Worm (Caenorhabditis elegans) whole organism, midembryonic: Measurements from ENCODE around the gene F42A9.17.

Source experiments
- cog-1 ChIP-seq: sonication (generic microtip); optimal IDR thresholded peaks from 2 replicates; lab custom pipeline; 2016; ENCODE audit warnings: missing genetic modification characterization, missing compliant biosample characterization
- med-1 ChIP-seq: sonication (generic microtip); optimal IDR thresholded peaks from 2 replicates; lab custom pipeline; 2017; ENCODE audit warnings: missing genetic modification characterization, mild to moderate bottlenecking, missing compliant biosample characterization, antibody characterized with exemption, missing genetic modification reagents; ENCODE audit not compliant: insufficient read depth
- ref-1 ChIP-seq: fragments of 200-800 bp; sonication (Bioruptor generic); conservative IDR thresholded peaks from 2 replicates; pipeline ENCODE4 v1.3.6; 2022; ENCODE audit warnings: missing genetic modification reagents, missing genetic modification characterization, missing compliant biosample characterization
- tab-1 ChIP-seq: fragments of 200-800 bp; sonication (Bioruptor generic); IDR thresholded peaks from 2 replicates; pipeline ENCODE4 v1.3.6; 2022; ENCODE audit warnings: missing genetic modification characterization, missing compliant biosample characterization

DNA sequence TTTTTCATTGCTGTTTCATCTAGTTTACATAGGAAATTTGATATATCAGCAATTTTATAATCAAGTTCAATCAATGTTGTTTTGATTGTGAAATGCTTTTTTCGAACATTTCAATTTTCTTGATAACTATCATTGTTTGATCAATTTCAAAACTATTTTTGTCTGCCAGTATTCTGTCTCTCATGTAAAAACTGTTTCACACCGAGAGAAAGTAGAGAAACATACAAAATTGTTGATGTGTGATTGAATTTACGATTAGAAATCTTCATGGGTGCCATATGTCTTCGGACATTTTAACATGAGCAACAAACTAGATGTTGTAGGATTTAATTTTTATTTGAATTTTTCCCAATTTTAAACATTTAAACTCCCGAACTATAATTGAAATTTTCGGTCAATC lies 39.0 kb upstream of the F42A9.17 start, which contains the start of gene C49C8.2:
- no peak for TF ChIP-seq med-1 (GFP tag; lab: Kevin White, UChicago)
- no peak for TF ChIP-seq ref-1 (GFP tag; lab: Robert Waterston, UW)
- TF ChIP-seq cog-1, result no peak
- no peak for TF ChIP-seq tab-1 (GFP tag; lab: Robert Waterston, UW)
